Worm (Caenorhabditis elegans) whole organism, dauer: Measurements from ENCODE around the gene H40L08.3.

Source experiments
- unc-62 ChIP-seq: sonication (generic microtip); optimal IDR thresholded peaks from 2 replicates; lab custom pipeline; 2017; ENCODE audit warnings: missing biosample characterization, missing genetic modification reagents, missing genetic modification characterization

H40L08.3 gene

DNA sequence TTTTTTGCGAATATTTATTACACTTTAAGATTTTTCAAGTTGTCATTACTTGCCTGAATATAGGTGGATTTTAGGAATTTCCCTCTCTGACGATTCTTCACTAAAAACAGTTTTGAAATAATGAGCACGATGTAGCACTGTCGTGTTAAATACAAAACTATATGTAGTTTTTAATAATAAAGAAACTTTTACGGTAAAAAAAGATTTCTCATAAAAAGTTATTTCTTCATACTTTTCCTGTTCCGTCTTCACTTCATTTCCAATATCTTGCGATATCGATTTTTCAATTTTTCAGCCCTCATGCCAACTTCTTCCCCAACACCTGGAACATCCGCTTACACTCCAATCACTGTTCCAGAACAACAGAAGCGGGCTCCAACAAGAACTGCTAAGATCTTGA is 23.5 kb downstream of the H40L08.3 start, which contains the start of gene H03G16.6:
H03G16.6 (plus strand) TSS at position 301 of the 400 bp plus-strand sequence.
- no peak for TF ChIP-seq unc-62

DNA sequence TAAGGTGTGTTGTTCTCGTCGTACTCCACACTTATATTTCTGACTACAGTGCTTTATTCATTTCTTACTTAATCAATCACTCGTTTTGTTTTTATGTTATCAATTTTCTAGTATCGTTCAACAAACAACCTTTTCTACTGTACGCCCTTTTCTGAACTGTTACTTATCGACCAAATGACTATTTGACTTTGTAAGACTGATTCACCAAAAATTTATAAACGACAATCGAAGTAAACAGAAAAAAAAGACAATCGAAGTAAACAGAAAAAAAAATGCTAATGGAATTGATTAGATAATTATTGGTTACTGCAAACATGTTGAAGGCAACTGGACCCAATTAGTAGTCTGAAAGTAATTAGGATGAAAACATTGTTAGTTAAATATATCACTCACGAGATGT is 25.9 kb downstream of the H40L08.3 start:
- TF ChIP-seq unc-62, result no peak

- TF ChIP-seq unc-62, result no peak
These were observed 28.4 kb downstream of the H40L08.3 start for ce11 chrX:15047541-15047940.

- TF ChIP-seq unc-62, result no peak
These were observed 30.5 kb downstream of the H40L08.3 start for ce11 chrX:15045401-15045800.

- TF ChIP-seq unc-62, result no peak
These were observed 33.3 kb downstream of the H40L08.3 start for ce11 chrX:15042549-15042948.

DNA sequence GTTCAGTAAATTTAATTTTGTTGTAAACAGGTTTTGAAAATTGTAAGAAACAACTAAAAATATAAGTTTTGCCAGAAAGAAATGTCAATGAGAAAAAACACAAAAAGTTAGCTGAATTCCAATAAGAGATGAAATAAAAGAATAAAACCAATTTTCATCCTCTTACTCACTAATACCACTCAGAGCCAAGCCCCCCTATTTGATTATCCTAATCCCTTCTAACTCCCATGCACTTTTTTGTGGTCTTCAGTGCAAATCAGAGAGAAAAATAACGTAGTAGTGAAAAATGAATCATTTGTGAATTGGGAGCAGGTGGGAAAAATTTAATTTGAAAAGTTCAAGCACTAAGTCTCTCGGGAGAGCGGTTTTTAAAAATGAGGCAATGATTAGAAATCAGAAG is 34.6 kb downstream of the H40L08.3 start:
- no peak for TF ChIP-seq unc-62

ce11 chrX:15040552-15041080 is 35.3 kb downstream of the H40L08.3 start, which contains the start of gene C18B12.4:
Gene C18B12.4, minus strand, starts transcription at chrX:15040602.
- TF ChIP-seq unc-62, result no peak

DNA sequence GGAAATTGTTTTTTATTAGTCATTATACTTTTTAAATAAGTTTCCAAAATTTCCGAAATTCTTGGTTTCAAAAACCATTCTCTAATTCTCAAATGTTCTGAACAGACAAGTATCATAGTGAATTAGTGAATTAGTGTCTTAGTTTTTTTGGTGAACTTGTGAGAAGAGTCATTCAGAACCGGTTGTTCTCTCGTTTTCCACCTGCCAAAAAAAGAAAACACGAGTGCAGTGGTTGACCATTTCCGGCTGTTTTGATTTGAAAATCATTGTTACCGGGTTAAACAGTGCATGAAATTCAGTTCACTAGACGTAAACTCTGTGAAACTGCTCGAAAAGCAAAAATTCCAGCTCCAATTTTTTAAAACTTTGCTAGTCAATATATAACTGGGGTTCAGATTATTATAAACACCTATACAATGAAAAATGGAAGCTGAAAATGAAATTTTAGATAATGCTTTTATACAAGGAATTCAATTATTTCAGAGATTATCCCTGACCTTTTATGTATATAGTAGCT is 36.1 kb downstream of the H40L08.3 start:
- no peak for TF ChIP-seq unc-62

- TF ChIP-seq unc-62, result no peak
These were observed 36.7 kb downstream of the H40L08.3 start for ce11 chrX:15039029-15039695.

DNA sequence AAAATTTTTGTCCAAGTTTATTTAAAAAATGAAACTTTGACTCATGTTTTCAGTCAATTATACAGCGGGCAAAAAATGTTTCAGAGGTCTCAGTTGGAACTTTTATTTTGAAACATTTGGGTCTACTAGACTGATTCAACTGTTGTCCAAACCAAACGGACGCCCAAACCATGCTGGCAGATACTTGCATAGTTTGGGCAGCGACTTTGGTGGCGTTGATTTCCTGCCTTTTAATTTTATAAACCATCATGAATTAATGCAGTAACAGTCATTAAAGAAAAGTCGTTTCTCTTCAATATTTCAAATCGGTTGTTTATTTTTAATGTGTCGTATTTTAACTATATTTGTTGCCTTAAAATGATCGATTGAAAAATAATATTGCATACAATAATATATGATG is 39.6 kb downstream of the H40L08.3 start:
- no peak for TF ChIP-seq unc-62

DNA sequence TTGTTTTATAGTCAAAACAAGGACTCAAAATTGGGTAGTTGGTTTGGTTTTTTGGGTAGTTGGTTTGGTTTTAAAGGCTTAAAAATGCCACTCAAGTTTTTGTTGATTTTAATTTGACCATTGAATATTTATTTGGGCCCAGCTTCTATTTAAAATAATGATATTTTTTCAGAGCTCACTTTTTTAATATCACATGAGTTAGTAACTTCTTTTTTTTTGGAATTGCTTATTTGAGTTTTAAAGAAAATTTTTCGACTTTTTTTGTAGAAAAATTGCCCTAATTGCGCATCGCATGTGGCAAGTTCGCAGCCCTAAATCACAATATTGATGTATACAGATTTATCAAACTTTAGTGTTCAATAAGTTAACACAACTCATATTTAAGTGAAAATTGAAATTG is 40.1 kb downstream of the H40L08.3 start:
- TF ChIP-seq unc-62, result no peak

- no peak for TF ChIP-seq unc-62
These were observed 41.1 kb downstream of the H40L08.3 start, which contains the start of gene dsc-1 for ce11 chrX:15034787-15035186. Gene dsc-1, minus strand, starts transcription at chrX:15034832.

- no peak for TF ChIP-seq unc-62
These were observed 47.9 kb downstream of the H40L08.3 start for ce11 chrX:15027997-15028396.

ce11 chrX:15027566-15027965 is 48.3 kb downstream of the H40L08.3 start:
- no peak for TF ChIP-seq unc-62

DNA sequence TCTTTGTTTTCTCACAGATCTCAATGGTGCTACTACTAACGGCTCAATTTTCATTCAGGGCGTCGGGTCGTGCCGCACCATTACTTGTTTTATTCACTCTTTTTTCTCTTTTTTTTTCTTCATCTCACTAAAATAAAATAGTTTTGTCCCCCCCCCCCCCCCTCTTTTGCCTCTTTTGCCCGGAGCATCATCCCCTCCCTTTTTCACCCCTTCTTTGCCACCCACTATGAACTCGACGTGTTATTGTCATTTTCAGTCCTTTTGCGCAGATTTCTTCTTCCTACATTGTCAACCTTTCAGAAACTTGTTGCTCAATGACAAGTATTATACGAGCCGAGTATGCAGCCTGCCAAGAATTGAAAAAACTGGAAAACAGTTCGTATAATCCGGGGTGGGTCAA is 49.9 kb downstream of the H40L08.3 start, which contains the start of gene seb-3:
seb-3 (plus strand) TSS at position 301 of the 400 bp plus-strand sequence.
- no peak for TF ChIP-seq unc-62
